Fruit fly (Drosophila melanogaster) whole organism, embryonic: Measurements from ENCODE around the gene fzy.
A peak's percentile ranks its signal among the peaks of the same experiment; 100 is the strongest.

Experiments
- Aef1 ChIP-seq: fragments of 200-800 bp; sonication (Bioruptor generic); IDR thresholded peaks from 3 replicates; pipeline ENCODE4 v1.3.6; 2022; ENCODE audit warnings: missing biosample characterization, missing genetic modification characterization
- BtbVII ChIP-seq: fragments of 200-800 bp; sonication (Bioruptor generic); optimal IDR thresholded peaks from 3 replicates; lab custom pipeline; 2017; ENCODE audit warnings: missing biosample characterization, mild to moderate bottlenecking, missing genetic modification characterization
- CG10267 ChIP-seq: fragments of 200-800 bp; sonication (Bioruptor generic); optimal IDR thresholded peaks from 2 replicates; lab custom pipeline; 2018; ENCODE audit warnings: missing biosample characterization, mild to moderate bottlenecking, missing genetic modification characterization, moderate library complexity
- CG10654 ChIP-seq: fragments of 200-800 bp; sonication (Bioruptor generic); optimal IDR thresholded peaks from 2 replicates; lab custom pipeline; 2016; ENCODE audit warnings: missing biosample characterization, missing genetic modification characterization
- CG11695 ChIP-seq: fragments of 200-800 bp; sonication (Bioruptor generic); IDR thresholded peaks from 3 replicates; pipeline ENCODE4 v1.3.6; 2022; ENCODE audit warnings: missing biosample characterization, missing genetic modification characterization
- CG12104 ChIP-seq: fragments of 200-800 bp; sonication (Bioruptor generic); optimal IDR thresholded peaks from 3 replicates; lab custom pipeline; 2016; ENCODE audit warnings: missing biosample characterization, missing genetic modification characterization
- CG14014 ChIP-seq: fragments of 200-800 bp; sonication (Bioruptor generic); IDR thresholded peaks from 2 replicates; pipeline ENCODE4 v1.3.6; 2022; ENCODE audit warnings: missing biosample characterization, missing genetic modification characterization
- CG14050 ChIP-seq: fragments of 200-800 bp; sonication (Bioruptor generic); IDR thresholded peaks from 3 replicates; pipeline ENCODE4 v1.3.6; 2022; ENCODE audit warnings: missing biosample characterization, missing genetic modification characterization
- CG15514 ChIP-seq: fragments of 200-800 bp; sonication (Bioruptor generic); optimal IDR thresholded peaks from 3 replicates; lab custom pipeline; 2017; ENCODE audit warnings: missing biosample characterization, missing genetic modification characterization, mild to moderate bottlenecking, moderate library complexity, missing genetic modification reagents
- CG15696 ChIP-seq: fragments of 200-800 bp; sonication (Bioruptor generic); optimal IDR thresholded peaks from 2 replicates; lab custom pipeline; 2019; ENCODE audit warnings: missing biosample characterization, mild to moderate bottlenecking, missing genetic modification characterization, moderate library complexity
- CG1602 ChIP-seq: fragments of 200-800 bp; sonication (Bioruptor generic); optimal IDR thresholded peaks from 3 replicates; lab custom pipeline; 2016; ENCODE audit warnings: missing biosample characterization, missing genetic modification characterization
- CG18476 ChIP-seq: fragments of 200-800 bp; sonication (Bioruptor generic); optimal IDR thresholded peaks from 2 replicates; lab custom pipeline; 2016; ENCODE audit warnings: missing biosample characterization, mild to moderate bottlenecking, missing genetic modification characterization
- CG2120 ChIP-seq: fragments of 200-800 bp; sonication (Bioruptor generic); optimal IDR thresholded peaks from 3 replicates; lab custom pipeline; 2016; ENCODE audit warnings: missing biosample characterization, missing genetic modification characterization
- CG31224 ChIP-seq: fragments of 200-800 bp; sonication (Bioruptor generic); IDR thresholded peaks from 2 replicates; pipeline ENCODE4 v1.3.6; 2022; ENCODE audit warnings: missing biosample characterization, missing genetic modification characterization
- CG7839 ChIP-seq: fragments of 200-800 bp; sonication (Bioruptor generic); optimal IDR thresholded peaks from 3 replicates; lab custom pipeline; 2018; ENCODE audit warnings: missing biosample characterization, mild to moderate bottlenecking, missing genetic modification characterization, moderate library complexity
- CG7928 ChIP-seq: fragments of 200-800 bp; sonication (Bioruptor generic); optimal IDR thresholded peaks from 2 replicates; lab custom pipeline; 2017; ENCODE audit warnings: missing biosample characterization, mild to moderate bottlenecking, missing genetic modification characterization
- CG8089 ChIP-seq: fragments of 200-800 bp; sonication (Bioruptor generic); optimal IDR thresholded peaks from 3 replicates; lab custom pipeline; 2016; ENCODE audit warnings: missing biosample characterization, missing genetic modification characterization
- CG8281 ChIP-seq: fragments of 200-800 bp; sonication (Bioruptor generic); optimal IDR thresholded peaks from 2 replicates; lab custom pipeline; 2018; ENCODE audit warnings: missing biosample characterization, mild to moderate bottlenecking, missing genetic modification characterization, moderate library complexity
- CG8359 ChIP-seq: fragments of 200-800 bp; sonication (Bioruptor generic); optimal IDR thresholded peaks from 2 replicates; lab custom pipeline; 2017; ENCODE audit warnings: missing biosample characterization, mild to moderate bottlenecking, missing genetic modification characterization, borderline replicate concordance
- CG9797 ChIP-seq: fragments of 200-800 bp; sonication (Bioruptor generic); optimal IDR thresholded peaks from 3 replicates; lab custom pipeline; 2018; ENCODE audit warnings: missing biosample characterization, mild to moderate bottlenecking, missing genetic modification characterization
- CG9932 ChIP-seq: fragments of 200-800 bp; sonication (Bioruptor generic); IDR thresholded peaks from 2 replicates; pipeline ENCODE4 v1.3.6; 2022; ENCODE audit warnings: missing biosample characterization, missing genetic modification characterization
- CHES-1-like ChIP-seq: fragments of 200-800 bp; sonication (Bioruptor generic); optimal IDR thresholded peaks from 2 replicates; lab custom pipeline; 2016; ENCODE audit warnings: missing biosample characterization, missing genetic modification characterization
- Dref ChIP-seq: fragments of 200-800 bp; sonication (Bioruptor generic); IDR thresholded peaks from 2 replicates; pipeline ENCODE4 v1.3.6; 2022; ENCODE audit warnings: missing biosample characterization, missing genetic modification characterization
- Elba2 ChIP-seq: fragments of 200-800 bp; sonication (Bioruptor generic); optimal IDR thresholded peaks from 3 replicates; lab custom pipeline; 2016; ENCODE audit warnings: missing biosample characterization, missing genetic modification characterization
- Ets97D ChIP-seq: fragments of 200-800 bp; sonication (Bioruptor generic); optimal IDR thresholded peaks from 3 replicates; lab custom pipeline; 2016; ENCODE audit warnings: missing biosample characterization, missing genetic modification characterization
- Hey ChIP-seq: fragments of 200-800 bp; sonication (Bioruptor generic); optimal IDR thresholded peaks from 3 replicates; lab custom pipeline; 2018; ENCODE audit warnings: missing biosample characterization, mild to moderate bottlenecking, missing genetic modification characterization
- MBD-R2 ChIP-seq: fragments of 200-800 bp; sonication (Bioruptor generic); IDR thresholded peaks from 2 replicates; pipeline ENCODE4 v1.3.6; 2022; ENCODE audit warnings: missing biosample characterization, missing genetic modification characterization
- Mrtf ChIP-seq: fragments of 200-800 bp; sonication (Bioruptor generic); IDR thresholded peaks from 3 replicates; pipeline ENCODE4 v1.3.6; 2022; ENCODE audit warnings: missing biosample characterization, missing genetic modification characterization
- NFAT ChIP-seq: fragments of 200-800 bp; sonication (Bioruptor generic); IDR thresholded peaks from 2 replicates; pipeline ENCODE4 v1.3.6; 2022; ENCODE audit warnings: missing biosample characterization, missing genetic modification characterization
- Oaz ChIP-seq: fragments of 200-800 bp; sonication (Bioruptor generic); IDR thresholded peaks from 2 replicates; pipeline ENCODE4 v1.3.6; 2022; ENCODE audit warnings: missing biosample characterization, missing genetic modification characterization
- PHDP ChIP-seq: fragments of 200-800 bp; sonication (Bioruptor generic); optimal IDR thresholded peaks from 3 replicates; lab custom pipeline; 2018; ENCODE audit warnings: missing biosample characterization, mild to moderate bottlenecking, missing genetic modification characterization, moderate library complexity
- abd-A ChIP-seq: fragments of 200-800 bp; sonication (Bioruptor generic); optimal IDR thresholded peaks from 3 replicates; lab custom pipeline; 2019; ENCODE audit warnings: missing biosample characterization, mild to moderate bottlenecking, missing genetic modification characterization, moderate library complexity
- ara ChIP-seq: fragments of 200-800 bp; sonication (Bioruptor generic); IDR thresholded peaks from 2 replicates; pipeline ENCODE4 v1.3.6; 2022; ENCODE audit warnings: missing biosample characterization, missing genetic modification characterization
- ato ChIP-seq: fragments of 200-800 bp; sonication (Bioruptor generic); IDR thresholded peaks from 2 replicates; pipeline ENCODE4 v1.3.6; 2022; ENCODE audit warnings: missing biosample characterization, missing genetic modification characterization; ENCODE audit not compliant: partially characterized antibody
- cato ChIP-seq: fragments of 200-800 bp; sonication (Bioruptor generic); optimal IDR thresholded peaks from 2 replicates; lab custom pipeline; 2016; ENCODE audit warnings: missing biosample characterization, missing genetic modification characterization, borderline replicate concordance
- caup ChIP-seq: fragments of 200-800 bp; sonication (Bioruptor generic); optimal IDR thresholded peaks from 3 replicates; lab custom pipeline; 2017; ENCODE audit warnings: missing biosample characterization, mild to moderate bottlenecking, missing genetic modification characterization, moderate library complexity; ENCODE audit not compliant: severe bottlenecking
- cg ChIP-seq: fragments of 200-800 bp; sonication (Bioruptor generic); optimal IDR thresholded peaks from 3 replicates; lab custom pipeline; 2019; ENCODE audit warnings: missing biosample characterization, mild to moderate bottlenecking, missing genetic modification characterization, moderate library complexity
- crc ChIP-seq: fragments of 200-800 bp; sonication (Bioruptor generic); optimal IDR thresholded peaks from 2 replicates; lab custom pipeline; 2016; ENCODE audit warnings: missing biosample characterization, missing genetic modification characterization
- fd96Cb ChIP-seq: fragments of 200-800 bp; sonication (Bioruptor generic); optimal IDR thresholded peaks from 2 replicates; lab custom pipeline; 2018; ENCODE audit warnings: missing biosample characterization, mild to moderate bottlenecking, missing genetic modification characterization, moderate library complexity
- hbn ChIP-seq: fragments of 200-800 bp; sonication (Bioruptor generic); IDR thresholded peaks from 2 replicates; pipeline ENCODE4 v1.3.6; 2022; ENCODE audit warnings: missing biosample characterization, missing genetic modification characterization; ENCODE audit not compliant: partially characterized antibody
- her ChIP-seq: fragments of 200-800 bp; sonication (Bioruptor generic); optimal IDR thresholded peaks from 2 replicates; lab custom pipeline; 2016; ENCODE audit warnings: missing biosample characterization, missing genetic modification characterization
- ken ChIP-seq: fragments of 200-800 bp; sonication (Bioruptor generic); IDR thresholded peaks from 3 replicates; pipeline ENCODE4 v1.3.6; 2022; ENCODE audit warnings: missing biosample characterization, missing genetic modification characterization
- odd ChIP-seq: fragments of 200-800 bp; sonication (Bioruptor generic); optimal IDR thresholded peaks from 2 replicates; lab custom pipeline; 2017; ENCODE audit warnings: missing biosample characterization, mild to moderate bottlenecking, missing genetic modification characterization
- scrt ChIP-seq: fragments of 200-800 bp; sonication (Bioruptor generic); optimal IDR thresholded peaks from 2 replicates; lab custom pipeline; 2018; ENCODE audit warnings: missing biosample characterization, mild to moderate bottlenecking, missing genetic modification characterization, moderate library complexity
- slp2 ChIP-seq: fragments of 200-800 bp; sonication (Bioruptor generic); optimal IDR thresholded peaks from 2 replicates; lab custom pipeline; 2016; ENCODE audit warnings: missing biosample characterization, missing genetic modification characterization
- trem ChIP-seq: fragments of 200-800 bp; optimal IDR thresholded peaks from 3 replicates; lab custom pipeline; 2019; ENCODE audit warnings: missing biosample characterization, mild to moderate bottlenecking, missing genetic modification characterization, moderate library complexity
- vfl ChIP-seq: fragments of 200-800 bp; sonication (Bioruptor generic); optimal IDR thresholded peaks from 2 replicates; lab custom pipeline; 2016; ENCODE audit warnings: missing biosample characterization, missing genetic modification characterization
- zfh1 ChIP-seq: fragments of 200-800 bp; sonication (Bioruptor generic); IDR thresholded peaks from 3 replicates; pipeline ENCODE4 v1.3.6; 2022; ENCODE audit warnings: missing biosample characterization, missing genetic modification characterization

Gene fzy

dm6 chr2L:16352585-16353580 is 42.1 kb downstream of the fzy start, which contains the start of the genes Hyls1, chif and CG4455 (continued):
- peak; percentile 81 for TF ChIP-seq trem (tag; lab: Kevin White, UChicago)
- peak; percentile 43 for TF ChIP-seq CG2120 (GFP tag; lab: Kevin White, UChicago)
- no peak for TF ChIP-seq CG14050 (GFP tag; lab: Robert Waterston, UW)
- TF ChIP-seq fd96Cb (tag; lab: Kevin White, UChicago), result no peak
- no peak; the same call in none of the 2 replicates for TF ChIP-seq MBD-R2 (GFP tag; lab: Robert Waterston, UW)
- no peak; the same call in 1 of the 2 replicates for TF ChIP-seq CG14014 (GFP tag; lab: Robert Waterston, UW)
- TF ChIP-seq ato (GFP tag; lab: Robert Waterston, UW), result peak; percentile 65; the same call in 1 of the 2 replicates
- peak; percentile 68 for TF ChIP-seq CG9932 (GFP tag; lab: Robert Waterston, UW)
- TF ChIP-seq ara, result no peak
- peak; percentile 79 for TF ChIP-seq Dref (GFP tag; lab: Robert Waterston, UW)
- peak; percentile 20 for TF ChIP-seq caup (GFP tag; lab: Kevin White, UChicago)
- TF ChIP-seq Aef1 (GFP tag; lab: Robert Waterston, UW), result no peak
- TF ChIP-seq CG12104 (GFP tag; lab: Kevin White, UChicago), result peak; percentile 38
- peak; percentile 26 for TF ChIP-seq Ets97D (GFP tag; lab: Kevin White, UChicago)
- TF ChIP-seq slp2, result no peak
- TF ChIP-seq hbn (GFP tag; lab: Robert Waterston, UW), result peak; percentile 83
- TF ChIP-seq CG7839 (tag; lab: Kevin White, UChicago), result peak; percentile 39
- TF ChIP-seq CG8281 (tag; lab: Kevin White, UChicago), result no peak
- TF ChIP-seq CG10267 (tag; lab: Kevin White, UChicago), result peak; percentile 67
- no peak for TF ChIP-seq BtbVII (GFP tag; lab: Kevin White, UChicago)
- no peak for TF ChIP-seq CG18476 (GFP tag; lab: Kevin White, UChicago)
- TF ChIP-seq Mrtf (GFP tag; lab: Robert Waterston, UW), result no peak
- no peak for TF ChIP-seq Hey (tag; lab: Kevin White, UChicago)
- TF ChIP-seq CG11695, result no peak
- no peak for TF ChIP-seq ken (GFP tag; lab: Robert Waterston, UW)
- TF ChIP-seq cg (GFP tag; lab: Kevin White, UChicago), result no peak
- peak; percentile 41 for TF ChIP-seq CG9797 (GFP tag; lab: Kevin White, UChicago)
- peak; percentile 5 for TF ChIP-seq odd (GFP tag; lab: Kevin White, UChicago)
- TF ChIP-seq cato, result no peak
- no peak for TF ChIP-seq PHDP (tag; lab: Kevin White, UChicago)
- peak; percentile 30 for TF ChIP-seq CG1602
- no peak for TF ChIP-seq NFAT
- peak; percentile 56 for TF ChIP-seq CG15696
- TF ChIP-seq CG15514 (GFP tag; lab: Kevin White, UChicago), result peak; percentile 32
- TF ChIP-seq CG8089 (GFP tag; lab: Kevin White, UChicago), result no peak
- peak; percentile 25 for TF ChIP-seq abd-A (tag; lab: Kevin White, UChicago)
- peak; percentile 23 for TF ChIP-seq scrt (GFP tag; lab: Kevin White, UChicago)
- no peak for TF ChIP-seq CHES-1-like (GFP tag; lab: Kevin White, UChicago)
- peak; percentile 57 for TF ChIP-seq CG7928 (GFP tag; lab: Kevin White, UChicago)
- no peak for TF ChIP-seq CG8359
- TF ChIP-seq CG31224 (GFP tag; lab: Robert Waterston, UW), result no peak
- no peak for TF ChIP-seq Elba2 (GFP tag; lab: Kevin White, UChicago)
- TF ChIP-seq her (GFP tag; lab: Kevin White, UChicago), result no peak
- TF ChIP-seq Oaz (GFP tag; lab: Robert Waterston, UW), result no peak
- TF ChIP-seq CG10654 (GFP tag; lab: Kevin White, UChicago), result peak; percentile 40
- no peak for TF ChIP-seq crc (GFP tag; lab: Kevin White, UChicago)
- TF ChIP-seq zfh1, result no peak
- TF ChIP-seq vfl, result no peak
